Worm (Caenorhabditis elegans): ENCODE results near the gene R02F2.6.

The R02F2.6 gene

ce11 chrIII:5502915-5503575 is 24.3 kb upstream of the R02F2.6 start (continued):
- no peak for TF ChIP-seq lin-15B (tag; optimal IDR thresholded peaks at IDR 0.05)
- TF ChIP-seq hif-1 (tag; optimal IDR thresholded peaks at IDR 0.05) = peak in 1 of 2 experiments; percentile 48
- TF ChIP-seq daf-8 (GFP tag; IDR thresholded peaks at IDR 0.05) = no peak
- TF ChIP-seq madf-5 (GFP tag; IDR thresholded peaks at IDR 0.05) = no peak
- TF ChIP-seq aly-2 (tag; optimal IDR thresholded peaks at IDR 0.05) = no peak
- peak; percentile 32; the same call in 1 of the 2 replicates for TF ChIP-seq egl-43 (GFP tag; IDR thresholded peaks at IDR 0.05)
- no peak for TF ChIP-seq nhr-42 (GFP tag; IDR thresholded peaks at IDR 0.05)
- no peak for TF ChIP-seq Y48G9A.11 (GFP tag; IDR thresholded peaks at IDR 0.05)
- TF ChIP-seq unc-62 (GFP tag; optimal IDR thresholded peaks at IDR 0.05 in 1 of 2) = peak; percentile 8 to 74
- no peak for TF ChIP-seq unc-62 (tag; optimal IDR thresholded peaks at IDR 0.05)
- TF ChIP-seq ceh-62 (tag; optimal IDR thresholded peaks at IDR 0.05) = no peak
- TF ChIP-seq nhr-76 (tag; optimal IDR thresholded peaks at IDR 0.05) = no peak
- TF ChIP-seq D1046.2 (GFP tag; IDR thresholded peaks at IDR 0.05) = no peak
- no peak for TF ChIP-seq R02D3.7 (tag; optimal IDR thresholded peaks at IDR 0.05)
- peak; percentile 4 for TF ChIP-seq rbr-2 (tag; optimal IDR thresholded peaks at IDR 0.05)
- TF ChIP-seq F44E2.7 (GFP tag; IDR thresholded peaks at IDR 0.05) = no peak
- no peak for TF ChIP-seq egl-27 (tag; optimal IDR thresholded peaks at IDR 0.05)
- TF ChIP-seq zip-11 (GFP tag; IDR thresholded peaks at IDR 0.05) = no peak
- no peak for TF ChIP-seq ceh-44 (GFP tag; IDR thresholded peaks at IDR 0.05)
- TF ChIP-seq zag-1 (tag; optimal IDR thresholded peaks at IDR 0.05) = no peak
- peak; percentile 57; the same call in 1 of the 2 replicates for TF ChIP-seq mdt-29 (GFP tag; IDR thresholded peaks at IDR 0.05)
- TF ChIP-seq dpl-1 (GFP tag; optimal IDR thresholded peaks at IDR 0.05) = peak; percentile 15
- TF ChIP-seq F10B5.3 (tag; optimal IDR thresholded peaks at IDR 0.05) = no peak
- no peak for TF ChIP-seq ceh-32 (tag; optimal IDR thresholded peaks at IDR 0.05; ENCODE audit: poor library complexity)
- TF ChIP-seq nhr-28 (tag; optimal IDR thresholded peaks at IDR 0.05) = peak; percentile 67
- peak; percentile 27 for TF ChIP-seq lin-39 (tag; optimal IDR thresholded peaks at IDR 0.05)
- TF ChIP-seq mxl-2 (GFP tag; conservative IDR thresholded peaks at IDR 0.05) = no peak
- no peak for TF ChIP-seq daf-19 (GFP tag; conservative IDR thresholded peaks at IDR 0.05)
- no peak for TF ChIP-seq daf-12 (tag; optimal IDR thresholded peaks at IDR 0.05)
- TF ChIP-seq pha-4 (GFP tag; IDR thresholded peaks at IDR 0.05) = no peak
- TF ChIP-seq pha-4 (tag; optimal IDR thresholded peaks at IDR 0.05) = no peak
- TF ChIP-seq fos-1 (tag; optimal IDR thresholded peaks at IDR 0.05) = no peak
- TF ChIP-seq snpc-1.2 (GFP tag; IDR thresholded peaks at IDR 0.05) = no peak

ce11 chrIII:5501358-5502287 is 22.9 kb upstream of the R02F2.6 start, which contains the start of gene R02F2.1:
Gene R02F2.1 (plus strand): TSS chrIII:5501885.
- peak; percentile 59 for TF ChIP-seq dve-1 (tag; optimal IDR thresholded peaks at IDR 0.05; ENCODE audit: insufficient read depth)
- TF ChIP-seq hmg-1.1 (GFP tag; IDR thresholded peaks at IDR 0.05) = no peak
- TF ChIP-seq ama-1 (optimal IDR thresholded peaks at IDR 0.05) = peak; percentile 36
- TF ChIP-seq aha-1 (tag) = peak; percentile 83
- no peak for TF ChIP-seq daf-19 (GFP tag; conservative IDR thresholded peaks at IDR 0.05)
- TF ChIP-seq daf-16 (GFP tag; optimal IDR thresholded peaks at IDR 0.05) = no peak
- TF ChIP-seq daf-16 (tag; optimal IDR thresholded peaks at IDR 0.05) = peak; percentile 67
- TF ChIP-seq mxl-2 (GFP tag; conservative IDR thresholded peaks at IDR 0.05) = 0 out of 2 replicates have a peak, but pooled peaks have one; percentile 5
- peak in 1 of 2 experiments; percentile 50 for TF ChIP-seq mdl-1 (tag; optimal IDR thresholded peaks at IDR 0.05)
- TF ChIP-seq ctbp-1 (GFP tag; IDR thresholded peaks at IDR 0.05) = no peak
- no peak for TF ChIP-seq zfp-3 (GFP tag; conservative IDR thresholded peaks at IDR 0.05)
- TF ChIP-seq hlh-30 (tag; optimal IDR thresholded peaks at IDR 0.05; ENCODE audit: insufficient read depth) = peak; percentile 90
- TF ChIP-seq nhr-6 (tag; optimal IDR thresholded peaks at IDR 0.05) = peak; percentile 0
- TF ChIP-seq lsy-2 (tag; optimal IDR thresholded peaks at IDR 0.05) = peak in 1 of 2 experiments; percentile 0
- TF ChIP-seq hif-1 (tag; optimal IDR thresholded peaks at IDR 0.05) = peak in 1 of 2 experiments; percentile 38
- TF ChIP-seq dmd-9 (GFP tag; IDR thresholded peaks at IDR 0.05) = no peak
- peak; percentile 30 for TF ChIP-seq hlh-11 (tag; optimal IDR thresholded peaks at IDR 0.05)
- no peak for TF ChIP-seq skn-1 (tag; optimal IDR thresholded peaks at IDR 0.05)
- no peak for TF ChIP-seq madf-5 (GFP tag; IDR thresholded peaks at IDR 0.05)
- TF ChIP-seq lin-38 (GFP tag; IDR thresholded peaks at IDR 0.05) = no peak
- TF ChIP-seq nhr-10 (tag; optimal IDR thresholded peaks at IDR 0.05) = no peak
- TF ChIP-seq nhr-28 (tag; optimal IDR thresholded peaks at IDR 0.05) = peak; percentile 32
